Worm (Caenorhabditis elegans): ENCODE measurements around the gene uev-2.

uev-2 gene

DNA sequence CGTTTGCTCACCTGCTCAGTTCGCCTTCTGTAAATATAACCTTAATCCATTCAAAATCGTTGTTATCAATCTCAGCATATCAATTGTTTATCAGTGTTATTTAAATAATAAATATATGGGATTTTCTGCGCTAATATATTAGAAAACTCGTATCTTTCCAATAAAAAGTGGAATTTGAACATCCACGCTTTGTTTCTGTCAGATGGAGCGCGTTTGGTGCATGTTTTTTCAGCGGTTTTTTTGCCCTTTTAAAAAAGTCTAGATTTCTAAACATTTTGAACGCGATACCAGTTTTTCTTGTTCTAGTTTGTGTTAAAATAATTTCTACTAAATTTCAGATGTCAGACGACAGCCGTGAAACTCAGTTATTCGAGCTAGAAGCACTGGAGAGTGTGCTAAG is 4.0 kb downstream of the uev-2 start, which contains the start of gene F56D2.2:
Gene F56D2.2 (plus strand): TSS at position 339 of the 400 bp plus-strand sequence.
- TF ChIP-seq nhr-2 (tag; optimal IDR thresholded peaks at IDR 0.05) (peak; percentile 1), hlh-1 (tag; optimal IDR thresholded peaks at IDR 0.05) (no peak), mep-1 (tag; optimal IDR thresholded peaks at IDR 0.05) (peak; percentile 37)

DNA sequence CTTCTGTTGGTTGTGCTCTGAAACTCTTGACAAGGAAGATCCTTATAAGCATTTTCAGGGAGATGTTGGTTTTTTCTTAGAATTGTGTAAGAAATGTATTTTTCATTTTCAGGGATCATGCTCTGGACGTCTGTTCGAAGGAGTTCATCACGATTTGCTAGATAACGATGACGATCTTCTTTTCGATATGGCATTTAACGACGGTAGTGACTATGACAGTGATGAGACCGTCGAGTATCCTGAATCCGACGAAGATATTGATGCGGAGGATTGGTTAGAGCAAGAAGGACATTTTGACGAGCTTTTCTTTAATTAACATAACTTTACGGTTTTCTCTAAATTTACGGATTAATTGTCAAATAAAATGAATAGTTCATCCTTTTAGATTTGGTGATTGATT is 5.8 kb downstream of the uev-2 start:
- TF ChIP-seq pha-4 (tag; optimal IDR thresholded peaks at IDR 0.05): no peak
- TF ChIP-seq lin-13 (tag; optimal IDR thresholded peaks at IDR 0.05): no peak
- TF ChIP-seq blmp-1 (tag; optimal IDR thresholded peaks at IDR 0.05): no peak
- TF ChIP-seq drap-1 (GFP tag; optimal IDR thresholded peaks at IDR 0.05): no peak
- no peak for TF ChIP-seq ztf-11 (tag; optimal IDR thresholded peaks at IDR 0.05)
- no peak for TF ChIP-seq elt-1 (tag; optimal IDR thresholded peaks at IDR 0.05; ENCODE audit: borderline replicate concordance, insufficient read depth)
- TF ChIP-seq mep-1 (tag; optimal IDR thresholded peaks at IDR 0.05): no peak
- no peak for TF ChIP-seq nhr-28 (tag; optimal IDR thresholded peaks at IDR 0.05)
- no peak for TF ChIP-seq lsy-2 (tag; optimal IDR thresholded peaks at IDR 0.05)
- TF ChIP-seq hlh-1 (tag; optimal IDR thresholded peaks at IDR 0.05): no peak
- no peak for TF ChIP-seq mab-5 (tag; optimal IDR thresholded peaks at IDR 0.05)
- TF ChIP-seq zip-8 (tag; optimal IDR thresholded peaks at IDR 0.05): no peak
- no peak for TF ChIP-seq flh-1 (GFP tag; optimal IDR thresholded peaks at IDR 0.05)
- no peak for TF ChIP-seq ham-2 (GFP tag; optimal IDR thresholded peaks at IDR 0.05)
- TF ChIP-seq sem-2 (GFP tag; optimal IDR thresholded peaks at IDR 0.05): no peak
- no peak for TF ChIP-seq ceh-39 (tag; optimal IDR thresholded peaks at IDR 0.05)
- TF ChIP-seq nhr-2 (tag; optimal IDR thresholded peaks at IDR 0.05): no peak
- TF ChIP-seq ces-1 (GFP tag; optimal IDR thresholded peaks at IDR 0.05): no peak

DNA sequence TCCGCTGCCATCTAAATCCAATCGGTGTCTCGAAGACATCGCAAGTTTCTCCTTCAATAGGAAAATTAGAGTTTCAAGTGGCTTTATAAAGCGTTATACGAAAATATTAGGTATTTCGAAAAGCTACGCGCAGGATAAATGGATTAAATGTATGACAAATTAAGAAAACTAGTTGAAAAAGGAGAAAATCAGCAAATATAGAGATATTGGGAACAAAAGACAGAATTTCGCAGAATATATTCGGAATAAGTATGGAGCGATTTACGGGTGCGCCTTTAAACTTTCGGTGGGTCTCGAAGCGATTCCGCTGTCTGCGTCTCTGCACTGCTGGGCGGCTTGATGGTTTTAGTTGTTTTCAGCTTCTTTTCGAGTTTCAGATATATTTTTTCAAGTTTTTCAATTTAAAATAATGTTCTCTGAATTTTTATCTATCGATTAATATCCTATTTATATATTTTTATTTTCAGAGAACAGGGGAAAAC is 8.8 kb downstream of the uev-2 start, which contains the start of the genes ddx-15 and ucr-1:
Gene ddx-15 (minus strand): TSS at position 51 of the 482 bp plus-strand sequence.
Gene ucr-1 (plus strand): TSS at position 468 of the 482 bp plus-strand sequence.
- TF ChIP-seq drap-1 (GFP tag; optimal IDR thresholded peaks at IDR 0.05): no peak
- no peak for TF ChIP-seq nhr-2 (tag; optimal IDR thresholded peaks at IDR 0.05)
- TF ChIP-seq ztf-11 (tag; optimal IDR thresholded peaks at IDR 0.05): no peak
- TF ChIP-seq pha-4 (tag; optimal IDR thresholded peaks at IDR 0.05): peak; percentile 41
- no peak for TF ChIP-seq ces-1 (GFP tag; optimal IDR thresholded peaks at IDR 0.05)
- TF ChIP-seq unc-39 (tag; optimal IDR thresholded peaks at IDR 0.05): no peak
- no peak for TF ChIP-seq nhr-28 (tag; optimal IDR thresholded peaks at IDR 0.05)
- TF ChIP-seq elt-3 (tag; optimal IDR thresholded peaks at IDR 0.05): no peak
- no peak for TF ChIP-seq mls-2 (tag; optimal IDR thresholded peaks at IDR 0.05)
- peak; percentile 55 for TF ChIP-seq lin-13 (tag; optimal IDR thresholded peaks at IDR 0.05)
- TF ChIP-seq hlh-1 (tag; optimal IDR thresholded peaks at IDR 0.05): no peak
- no peak for TF ChIP-seq zip-8 (tag; optimal IDR thresholded peaks at IDR 0.05)
- no peak for TF ChIP-seq cnd-1 (tag; optimal IDR thresholded peaks at IDR 0.05)
- no peak for TF ChIP-seq elt-1 (tag; optimal IDR thresholded peaks at IDR 0.05; ENCODE audit: borderline replicate concordance, insufficient read depth)
- no peak for TF ChIP-seq tbx-8 (GFP tag; optimal IDR thresholded peaks at IDR 0.05)
- no peak for TF ChIP-seq sem-2 (GFP tag; optimal IDR thresholded peaks at IDR 0.05)
- no peak for TF ChIP-seq ham-2 (GFP tag; optimal IDR thresholded peaks at IDR 0.05)
- TF ChIP-seq lsy-2 (tag; optimal IDR thresholded peaks at IDR 0.05): peak; percentile 76
- no peak for TF ChIP-seq snpc-4 (tag; optimal IDR thresholded peaks at IDR 0.05)
- TF ChIP-seq blmp-1 (tag; optimal IDR thresholded peaks at IDR 0.05): no peak
- no peak for TF ChIP-seq M03D4.4 (tag; optimal IDR thresholded peaks at IDR 0.05)
- no peak for TF ChIP-seq lin-32 (GFP tag; optimal IDR thresholded peaks at IDR 0.05)
- no peak for TF ChIP-seq unc-62 (GFP tag; optimal IDR thresholded peaks at IDR 0.05)
- TF ChIP-seq mep-1 (tag; optimal IDR thresholded peaks at IDR 0.05): peak; percentile 71
- TF ChIP-seq unc-120 (tag; optimal IDR thresholded peaks at IDR 0.05; ENCODE audit: poor library complexity, severe bottlenecking): peak; percentile 20
- no peak for TF ChIP-seq mab-5 (tag; optimal IDR thresholded peaks at IDR 0.05)
- TF ChIP-seq nhr-237 (tag; optimal IDR thresholded peaks at IDR 0.05): no peak
- TF ChIP-seq flh-1 (GFP tag; optimal IDR thresholded peaks at IDR 0.05): no peak
- no peak for TF ChIP-seq ceh-43 (GFP tag; optimal IDR thresholded peaks at IDR 0.05)
- TF ChIP-seq nhr-76 (tag; optimal IDR thresholded peaks at IDR 0.05): no peak
- TF ChIP-seq ceh-83 (GFP tag; optimal IDR thresholded peaks at IDR 0.05): no peak
- TF ChIP-seq nhr-12 (tag; optimal IDR thresholded peaks at IDR 0.05): no peak
- no peak for TF ChIP-seq sptf-1 (tag; optimal IDR thresholded peaks at IDR 0.05)
- TF ChIP-seq ceh-39 (tag; optimal IDR thresholded peaks at IDR 0.05): no peak
- TF ChIP-seq bed-3 (GFP tag; optimal IDR thresholded peaks at IDR 0.05): no peak

Data from whole organism, mixed stage, embryonic.